Fruit fly (Drosophila melanogaster) whole organism, embryonic: ENCODE data around the gene CG3184.
A peak's percentile ranks its signal among the peaks of the same experiment; 100 is the strongest.

Experiments used
- Asciz ChIP-seq: fragments of 200-800 bp; sonication (Bioruptor generic); optimal IDR thresholded peaks from 2 replicates; lab custom pipeline; 2017; ENCODE audit warnings: missing biosample characterization, mild to moderate bottlenecking, missing genetic modification characterization, missing genetic modification reagents
- Atf-2 ChIP-seq: fragments of 200-800 bp; sonication (Bioruptor generic); optimal IDR thresholded peaks from 2 replicates; lab custom pipeline; 2016; ENCODE audit warnings: missing biosample characterization, missing genetic modification characterization
- B-H1 ChIP-seq: fragments of 200-800 bp; sonication (Bioruptor generic); IDR thresholded peaks from 3 replicates; pipeline ENCODE4 v1.3.6; 2022; ENCODE audit warnings: missing biosample characterization, missing genetic modification characterization
- CG10565 ChIP-seq: fragments of 200-800 bp; sonication (Bioruptor generic); optimal IDR thresholded peaks from 3 replicates; lab custom pipeline; 2016; ENCODE audit warnings: missing biosample characterization, mild to moderate bottlenecking, missing genetic modification characterization
- CG10959 ChIP-seq: fragments of 200-800 bp; sonication (Bioruptor generic); IDR thresholded peaks from 2 replicates; pipeline ENCODE4 v1.3.6; 2022; ENCODE audit warnings: missing biosample characterization, missing genetic modification characterization
- CG10979 ChIP-seq: fragments of 200-800 bp; sonication (Bioruptor generic); optimal IDR thresholded peaks from 2 replicates; lab custom pipeline; 2018; ENCODE audit warnings: missing biosample characterization, mild to moderate bottlenecking, missing genetic modification characterization, moderate library complexity
- CG11398 ChIP-seq: fragments of 200-800 bp; sonication (Bioruptor generic); optimal IDR thresholded peaks from 2 replicates; lab custom pipeline; 2016; ENCODE audit warnings: missing biosample characterization, missing genetic modification characterization
- CG11504 ChIP-seq: fragments of 200-800 bp; sonication (Bioruptor generic); optimal IDR thresholded peaks from 3 replicates; lab custom pipeline; 2019; ENCODE audit warnings: missing biosample characterization, mild to moderate bottlenecking, missing genetic modification characterization, moderate library complexity
- CG14965 ChIP-seq: fragments of 200-800 bp; sonication (Bioruptor generic); optimal IDR thresholded peaks from 2 replicates; lab custom pipeline; 2016; ENCODE audit warnings: missing biosample characterization, missing genetic modification characterization, borderline replicate concordance
- CG15011 ChIP-seq: fragments of 200-800 bp; sonication (Bioruptor generic); optimal IDR thresholded peaks from 3 replicates; lab custom pipeline; 2018; ENCODE audit warnings: missing biosample characterization, mild to moderate bottlenecking, missing genetic modification characterization
- CG15073 ChIP-seq: fragments of 200-800 bp; sonication (Bioruptor generic); optimal IDR thresholded peaks from 2 replicates; lab custom pipeline; 2016; ENCODE audit warnings: missing biosample characterization, missing genetic modification characterization
- CG15601 ChIP-seq: fragments of 200-800 bp; sonication (Bioruptor generic); optimal IDR thresholded peaks from 3 replicates; lab custom pipeline; 2019; ENCODE audit warnings: missing biosample characterization, mild to moderate bottlenecking, missing genetic modification characterization, moderate library complexity
- CG16779 ChIP-seq: fragments of 200-800 bp; sonication (Bioruptor generic); IDR thresholded peaks from 2 replicates; pipeline ENCODE4 v1.3.6; 2022; ENCODE audit warnings: missing biosample characterization, missing genetic modification characterization
- CG17802 ChIP-seq: fragments of 200-800 bp; sonication (Bioruptor generic); optimal IDR thresholded peaks from 2 replicates; lab custom pipeline; 2018; ENCODE audit warnings: missing biosample characterization, mild to moderate bottlenecking, missing genetic modification characterization, moderate library complexity
- CG18011 ChIP-seq: fragments of 200-800 bp; sonication (Bioruptor generic); optimal IDR thresholded peaks from 2 replicates; lab custom pipeline; 2017; ENCODE audit warnings: missing biosample characterization, missing genetic modification characterization, mild to moderate bottlenecking, moderate library complexity, missing genotype
- CG2712 ChIP-seq: fragments of 200-800 bp; optimal IDR thresholded peaks from 3 replicates; lab custom pipeline; 2019; ENCODE audit warnings: missing biosample characterization, mild to moderate bottlenecking, missing genetic modification characterization, moderate library complexity
- CG33213 ChIP-seq: fragments of 200-800 bp; sonication (Bioruptor generic); optimal IDR thresholded peaks from 3 replicates; lab custom pipeline; 2016; ENCODE audit warnings: missing biosample characterization, missing genetic modification characterization
- CG4328 ChIP-seq: fragments of 200-800 bp; sonication (Bioruptor generic); optimal IDR thresholded peaks from 3 replicates; lab custom pipeline; 2017; ENCODE audit warnings: missing biosample characterization, missing genetic modification reagents, missing genetic modification characterization
- CG6175 ChIP-seq: fragments of 200-800 bp; sonication (Bioruptor generic); IDR thresholded peaks from 3 replicates; pipeline ENCODE4 v1.3.6; 2022; ENCODE audit warnings: missing biosample characterization, missing genetic modification characterization
- CG6689 ChIP-seq: fragments of 200-800 bp; sonication (Bioruptor generic); IDR thresholded peaks from 2 replicates; pipeline ENCODE4 v1.3.6; 2022; ENCODE audit warnings: missing biosample characterization, missing genetic modification characterization
- CG6854 ChIP-seq: fragments of 200-800 bp; sonication (Bioruptor generic); optimal IDR thresholded peaks from 3 replicates; lab custom pipeline; 2017; ENCODE audit warnings: missing biosample characterization, mild to moderate bottlenecking, missing genetic modification characterization
- CG8281 ChIP-seq: fragments of 200-800 bp; sonication (Bioruptor generic); optimal IDR thresholded peaks from 2 replicates; lab custom pipeline; 2018; ENCODE audit warnings: missing biosample characterization, mild to moderate bottlenecking, missing genetic modification characterization, moderate library complexity
- CrebB ChIP-seq: fragments of 200-800 bp; sonication (Bioruptor generic); optimal IDR thresholded peaks from 3 replicates; lab custom pipeline; 2018; ENCODE audit warnings: missing biosample characterization, mild to moderate bottlenecking, missing genetic modification characterization
- HLH54F ChIP-seq: fragments of 200-800 bp; sonication (Bioruptor generic); optimal IDR thresholded peaks from 3 replicates; lab custom pipeline; 2016; ENCODE audit warnings: missing biosample characterization, missing genetic modification characterization
- Hr3 ChIP-seq: fragments of 200-800 bp; sonication (Bioruptor generic); optimal IDR thresholded peaks from 3 replicates; lab custom pipeline; 2016; ENCODE audit warnings: missing biosample characterization, missing genetic modification characterization
- Hsf ChIP-seq: fragments of 200-800 bp; sonication (Bioruptor generic); optimal IDR thresholded peaks from 3 replicates; lab custom pipeline; 2016; ENCODE audit warnings: missing biosample characterization, missing genetic modification characterization
- Mes4 ChIP-seq: fragments of 200-800 bp; sonication (Bioruptor generic); optimal IDR thresholded peaks from 2 replicates; lab custom pipeline; 2016; ENCODE audit warnings: missing biosample characterization, missing genetic modification characterization
- Sin3A ChIP-seq: fragments of >200 bp; optimal IDR thresholded peaks from 2 replicates; lab custom pipeline; 2018
- Tbp ChIP-seq: fragments of >200 bp; optimal IDR thresholded peaks from 2 replicates; lab custom pipeline; 2018; ENCODE audit warnings: missing biosample characterization, missing genetic modification characterization
- Usf ChIP-seq: fragments of 200-800 bp; sonication (Bioruptor generic); optimal IDR thresholded peaks from 2 replicates; lab custom pipeline; 2017; ENCODE audit warnings: missing genotype, missing biosample characterization, missing genetic modification characterization
- al ChIP-seq: fragments of 200-800 bp; sonication (Bioruptor generic); IDR thresholded peaks from 2 replicates; pipeline ENCODE4 v1.3.6; 2022; ENCODE audit warnings: missing biosample characterization, missing genetic modification characterization
- ash1 ChIP-seq: fragments of 200-800 bp; sonication (Bioruptor generic); optimal IDR thresholded peaks from 2 replicates; lab custom pipeline; 2018; ENCODE audit warnings: missing biosample characterization, mild to moderate bottlenecking, missing genetic modification characterization
- crc ChIP-seq: fragments of 200-800 bp; sonication (Bioruptor generic); optimal IDR thresholded peaks from 2 replicates; lab custom pipeline; 2016; ENCODE audit warnings: missing biosample characterization, missing genetic modification characterization
- dm ChIP-seq: fragments of 200-800 bp; sonication (Bioruptor generic); optimal IDR thresholded peaks from 3 replicates; lab custom pipeline; 2016; ENCODE audit warnings: missing biosample characterization, missing genetic modification characterization
- dmrt99B ChIP-seq: fragments of 200-800 bp; sonication (Bioruptor generic); optimal IDR thresholded peaks from 2 replicates; lab custom pipeline; 2018; ENCODE audit warnings: missing biosample characterization, mild to moderate bottlenecking, missing genetic modification characterization, moderate library complexity
- fd3F ChIP-seq: fragments of 200-800 bp; sonication (Bioruptor generic); optimal IDR thresholded peaks from 2 replicates; lab custom pipeline; 2018; ENCODE audit warnings: missing biosample characterization, mild to moderate bottlenecking, missing genetic modification characterization, moderate library complexity
- ftz-f1 ChIP-seq: fragments of 200-800 bp; sonication (Bioruptor generic); optimal IDR thresholded peaks from 2 replicates; lab custom pipeline; 2016; ENCODE audit warnings: missing biosample characterization, missing genetic modification characterization
- fu2 ChIP-seq: fragments of 200-800 bp; sonication (Bioruptor generic); optimal IDR thresholded peaks from 2 replicates; lab custom pipeline; 2016; ENCODE audit warnings: missing biosample characterization, missing genetic modification characterization
- gem ChIP-seq: fragments of 200-800 bp; sonication (Bioruptor generic); optimal IDR thresholded peaks from 2 replicates; lab custom pipeline; 2019; ENCODE audit warnings: missing biosample characterization, mild to moderate bottlenecking, missing genetic modification characterization, moderate library complexity
- gro ChIP-seq: fragments of 200-800 bp; sonication (Bioruptor generic); optimal IDR thresholded peaks from 2 replicates; lab custom pipeline; 2016; ENCODE audit warnings: missing biosample characterization, missing genetic modification characterization
- h ChIP-seq: fragments of >200 bp; optimal IDR thresholded peaks from 2 replicates; lab custom pipeline; 2017
- ken ChIP-seq: fragments of 200-800 bp; sonication (Bioruptor generic); IDR thresholded peaks from 3 replicates; pipeline ENCODE4 v1.3.6; 2022; ENCODE audit warnings: missing biosample characterization, missing genetic modification characterization
- lab ChIP-seq: fragments of 200-800 bp; sonication (Bioruptor generic); optimal IDR thresholded peaks from 3 replicates; lab custom pipeline; 2017; ENCODE audit warnings: missing biosample characterization, missing genetic modification characterization, mild to moderate bottlenecking, moderate library complexity, missing genetic modification reagents
- lola ChIP-seq, 3 experiments: fragments of >200 bp in 2 of 3; fragments of 200-800 bp in 1 of 3; sonication (Bioruptor generic) in 1 of 3; optimal IDR thresholded peaks; 2 replicates each; lab custom pipeline; 2017 to 2019; ENCODE audit warnings: missing biosample characterization in 3 of 3, missing genetic modification characterization in 3 of 3, mild to moderate bottlenecking in 1 of 3, moderate library complexity in 1 of 3
- nau ChIP-seq: fragments of 200-800 bp; sonication (Bioruptor generic); optimal IDR thresholded peaks from 3 replicates; lab custom pipeline; 2017; ENCODE audit warnings: missing biosample characterization, mild to moderate bottlenecking, missing genetic modification characterization, missing genetic modification reagents
- ranshi ChIP-seq: fragments of 200-800 bp; sonication (Bioruptor generic); IDR thresholded peaks from 2 replicates; pipeline ENCODE4 v1.3.6; 2022; ENCODE audit warnings: missing biosample characterization, missing genetic modification characterization
- row ChIP-seq: fragments of 200-800 bp; sonication (Bioruptor generic); IDR thresholded peaks from 3 replicates; pipeline ENCODE4 v1.3.6; 2022; ENCODE audit warnings: missing biosample characterization, missing genetic modification characterization
- sd ChIP-seq: fragments of 200-800 bp; sonication (Bioruptor generic); optimal IDR thresholded peaks from 3 replicates; lab custom pipeline; 2018; ENCODE audit warnings: missing biosample characterization, mild to moderate bottlenecking, missing genetic modification characterization, moderate library complexity
- sim ChIP-seq: fragments of 200-800 bp; sonication (Bioruptor generic); IDR thresholded peaks from 2 replicates; pipeline ENCODE4 v1.3.6; 2022; ENCODE audit warnings: missing biosample characterization, missing genetic modification characterization
- sima ChIP-seq: fragments of 200-800 bp; sonication (Bioruptor generic); optimal IDR thresholded peaks from 2 replicates; lab custom pipeline; 2016; ENCODE audit warnings: missing biosample characterization, missing genetic modification characterization
- sr ChIP-seq: fragments of 200-800 bp; sonication (Bioruptor generic); IDR thresholded peaks from 3 replicates; pipeline ENCODE4 v1.3.6; 2022; ENCODE audit warnings: missing biosample characterization, missing genetic modification characterization
- stc ChIP-seq: fragments of 200-800 bp; sonication (Bioruptor generic); IDR thresholded peaks from 2 replicates; pipeline ENCODE4 v1.3.6; 2022; ENCODE audit warnings: missing biosample characterization, missing genetic modification characterization

Gene CG3184

dm6 chrX:6696467-6696866 is 7.9 kb upstream of the CG3184 start (continued):
- TF ChIP-seq Hr3 = peak; percentile 24
- peak; percentile 22 for TF ChIP-seq fu2 (GFP tag; lab: Kevin White, UChicago)
- no peak for TF ChIP-seq CG6175 (GFP tag; lab: Robert Waterston, UW)
- TF ChIP-seq h (lab: Kevin White, UChicago) = no peak
- TF ChIP-seq Mes4 (GFP tag; lab: Kevin White, UChicago) = peak; percentile 44
- TF ChIP-seq crc (GFP tag; lab: Kevin White, UChicago) = peak; percentile 48
- TF ChIP-seq CG11398 (GFP tag; lab: Kevin White, UChicago) = peak; percentile 39
- TF ChIP-seq ranshi (GFP tag; lab: Robert Waterston, UW) = peak; percentile 71
- 0 out of 2 replicates have a peak, but pooled peaks have one; percentile 17 for TF ChIP-seq CG16779 (GFP tag; lab: Robert Waterston, UW)
- TF ChIP-seq CG33213 (GFP tag; lab: Kevin White, UChicago) = no peak
- TF ChIP-seq CG8281 (tag; lab: Kevin White, UChicago) = peak; percentile 9
- peak; percentile 64 for TF ChIP-seq CG10979 (tag; lab: Kevin White, UChicago)
- no peak for TF ChIP-seq CG14965 (GFP tag; lab: Kevin White, UChicago)
- no peak for TF ChIP-seq CG15073 (GFP tag; lab: Kevin White, UChicago)
- no peak; the same call in 2 of the 3 replicates for TF ChIP-seq B-H1 (GFP tag; lab: Robert Waterston, UW)
- TF ChIP-seq sim (GFP tag; lab: Robert Waterston, UW) = no peak
- TF ChIP-seq gro (GFP tag; lab: Kevin White, UChicago) = peak; percentile 79
- peak in 1 of 3 experiments; percentile 51 for TF ChIP-seq lola (GFP tag; optimal IDR thresholded peaks at IDR 0.05; lab: Kevin White, UChicago)
- TF ChIP-seq ash1 = no peak
- TF ChIP-seq sr = no peak
- TF ChIP-seq lab (GFP tag; lab: Kevin White, UChicago) = peak; percentile 89
- TF ChIP-seq Usf (GFP tag; lab: Kevin White, UChicago) = no peak
- peak; percentile 46 for TF ChIP-seq Asciz (GFP tag; lab: Kevin White, UChicago)
- TF ChIP-seq CG15011 (GFP tag; lab: Kevin White, UChicago) = peak; percentile 20
- TF ChIP-seq CG4328 (GFP tag; lab: Kevin White, UChicago) = peak; percentile 72
- no peak for TF ChIP-seq Tbp (GFP tag; lab: Kevin White, UChicago)
- TF ChIP-seq fd3F (GFP tag; lab: Kevin White, UChicago) = peak; percentile 41
- 0 out of 2 replicates have a peak, but pooled peaks have one; percentile 28 for TF ChIP-seq al (GFP tag; lab: Robert Waterston, UW)
- TF ChIP-seq CG15601 (tag; lab: Kevin White, UChicago) = peak; percentile 62
- peak; percentile 28 for TF ChIP-seq CrebB (tag; lab: Kevin White, UChicago)
- TF ChIP-seq nau = peak; percentile 35
- TF ChIP-seq row (GFP tag; lab: Robert Waterston, UW) = peak; percentile 85
- no peak for TF ChIP-seq Sin3A
- TF ChIP-seq CG2712 (tag; lab: Kevin White, UChicago) = peak; percentile 70
- no peak for TF ChIP-seq CG10565 (GFP tag; lab: Kevin White, UChicago)
- TF ChIP-seq Hsf (GFP tag; lab: Kevin White, UChicago) = peak; percentile 60
- TF ChIP-seq HLH54F = peak; percentile 54
- TF ChIP-seq CG17802 (tag; lab: Kevin White, UChicago) = no peak
- peak; percentile 79 for TF ChIP-seq gem (tag; lab: Kevin White, UChicago)
- peak; percentile 77 for TF ChIP-seq dmrt99B (tag; lab: Kevin White, UChicago)
- TF ChIP-seq stc = peak; percentile 70
- no peak for TF ChIP-seq sima (GFP tag; lab: Kevin White, UChicago)
- peak; percentile 46 for TF ChIP-seq CG18011 (GFP tag; lab: Kevin White, UChicago)
- TF ChIP-seq CG6854 (GFP tag; lab: Kevin White, UChicago) = peak; percentile 74
- peak; percentile 17 for TF ChIP-seq sd
- no peak for TF ChIP-seq CG10959 (GFP tag; lab: Robert Waterston, UW)
- TF ChIP-seq dm = no peak
- TF ChIP-seq ken = peak; percentile 70
- peak; percentile 42 for TF ChIP-seq Atf-2 (GFP tag; lab: Kevin White, UChicago)
- TF ChIP-seq CG11504 = peak; percentile 74
- TF ChIP-seq CG6689 (GFP tag; lab: Robert Waterston, UW) = peak; percentile 66
- no peak for TF ChIP-seq ftz-f1 (GFP tag; lab: Kevin White, UChicago)
